Worm (Caenorhabditis elegans): ENCODE data around the gene dnj-16.
A peak's percentile ranks its signal among the peaks of the same experiment; 100 is the strongest.

Gene dnj-16

DNA sequence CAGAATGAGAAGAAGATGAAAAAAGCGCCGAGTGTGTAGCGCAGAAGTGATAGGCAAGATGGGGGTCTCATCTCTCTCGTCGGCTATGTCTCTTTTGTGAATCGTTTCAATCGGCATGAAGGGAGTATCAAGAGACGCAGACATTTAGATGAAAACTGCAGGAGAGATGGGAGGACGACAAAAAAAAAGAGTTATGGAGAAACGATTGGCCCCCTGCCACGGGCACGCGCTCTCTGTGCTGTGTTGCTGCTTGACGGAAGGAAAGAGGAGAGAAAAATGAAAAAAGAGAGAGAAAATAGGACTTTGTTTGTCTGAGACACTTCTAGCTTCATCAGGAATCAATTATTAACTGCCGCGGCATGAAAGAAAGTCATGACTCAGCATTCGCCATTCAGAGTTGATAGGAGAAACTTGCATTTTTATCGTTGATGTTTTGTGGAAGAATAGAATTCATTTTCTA, 32.8 kb downstream of the dnj-16 start (continued):
- peak; percentile 64 for TF ChIP-seq dpl-1 (GFP tag; optimal IDR thresholded peaks at IDR 0.05)
- TF ChIP-seq snpc-1.2 (GFP tag; IDR thresholded peaks at IDR 0.05), result no peak
- peak; percentile 48 for TF ChIP-seq lin-38 (GFP tag; IDR thresholded peaks at IDR 0.05)
- no peak for TF ChIP-seq lin-29 (GFP tag; IDR thresholded peaks at IDR 0.05)
- no peak for TF ChIP-seq lin-1 (GFP tag; IDR thresholded peaks at IDR 0.05)
- no peak for TF ChIP-seq fos-1 (tag; optimal IDR thresholded peaks at IDR 0.05)
- 0 out of 2 replicates have a peak, but pooled peaks have one; percentile 45 for TF ChIP-seq dmd-9 (GFP tag; IDR thresholded peaks at IDR 0.05)
- peak; percentile 98 for TF ChIP-seq aha-1 (tag)
- no peak for TF ChIP-seq lin-15B (tag; optimal IDR thresholded peaks at IDR 0.05)
- TF ChIP-seq F44E2.7 (GFP tag; IDR thresholded peaks at IDR 0.05), result no peak
- TF ChIP-seq pqm-1 (tag; optimal IDR thresholded peaks at IDR 0.05), result no peak
- no peak for TF ChIP-seq egl-27 (tag; optimal IDR thresholded peaks at IDR 0.05)
- no peak for TF ChIP-seq nhr-76 (tag; optimal IDR thresholded peaks at IDR 0.05)
- TF ChIP-seq lsy-2 (tag; optimal IDR thresholded peaks at IDR 0.05), result peak; percentile 84 to 90
- TF ChIP-seq nhr-111 (GFP tag; optimal IDR thresholded peaks at IDR 0.05), result no peak
- no peak for TF ChIP-seq nhr-41 (GFP tag; IDR thresholded peaks at IDR 0.05)
- TF ChIP-seq nhr-25 (tag; optimal IDR thresholded peaks at IDR 0.05; ENCODE audit: borderline replicate concordance, insufficient read depth), result peak; percentile 49
- TF ChIP-seq lir-3 (tag; optimal IDR thresholded peaks at IDR 0.05), result no peak
- no peak; the same call in 1 of the 2 replicates for TF ChIP-seq dmd-8 (GFP tag; IDR thresholded peaks at IDR 0.05)
- TF ChIP-seq php-3 (GFP tag; IDR thresholded peaks at IDR 0.05), result 0 out of 2 replicates have a peak, but pooled peaks have one; percentile 15
- peak; percentile 72; the same call in 1 of the 2 replicates for TF ChIP-seq tra-1 (GFP tag; IDR thresholded peaks at IDR 0.05)
- no peak for TF ChIP-seq nhr-42 (GFP tag; IDR thresholded peaks at IDR 0.05)
- TF ChIP-seq madf-9 (GFP tag; conservative IDR thresholded peaks at IDR 0.05), result peak; percentile 43; the same call in 1 of the 2 replicates
- peak; percentile 72 for TF ChIP-seq egl-43 (GFP tag; IDR thresholded peaks at IDR 0.05)
- no peak for TF ChIP-seq zfp-3 (GFP tag; conservative IDR thresholded peaks at IDR 0.05)
- TF ChIP-seq gei-8 (GFP tag; optimal IDR thresholded peaks at IDR 0.05), result no peak
- no peak for TF ChIP-seq ZK546.5 (tag; optimal IDR thresholded peaks at IDR 0.05)
- peak; percentile 86 for TF ChIP-seq hmg-1.1 (GFP tag; IDR thresholded peaks at IDR 0.05)
- TF ChIP-seq ceh-28 (tag; optimal IDR thresholded peaks at IDR 0.05), result no peak
- TF ChIP-seq lim-7 (GFP tag; IDR thresholded peaks at IDR 0.05), result no peak
- no peak for TF ChIP-seq daf-19 (GFP tag; conservative IDR thresholded peaks at IDR 0.05)
- no peak for TF ChIP-seq mxl-2 (GFP tag; conservative IDR thresholded peaks at IDR 0.05)
- peak; percentile 94 for TF ChIP-seq hlh-11 (tag; optimal IDR thresholded peaks at IDR 0.05)
- no peak for TF ChIP-seq ZK337.2 (GFP tag; IDR thresholded peaks at IDR 0.05)
- no peak for TF ChIP-seq ama-1 (optimal IDR thresholded peaks at IDR 0.05)
- TF ChIP-seq duxl-1 (tag; optimal IDR thresholded peaks at IDR 0.05; ENCODE audit: poor library complexity), result no peak
- peak; percentile 60 for TF ChIP-seq set-16 (GFP tag; IDR thresholded peaks at IDR 0.05)
- peak; percentile 72 for TF ChIP-seq fkh-10 (GFP tag; optimal IDR thresholded peaks at IDR 0.05)

DNA sequence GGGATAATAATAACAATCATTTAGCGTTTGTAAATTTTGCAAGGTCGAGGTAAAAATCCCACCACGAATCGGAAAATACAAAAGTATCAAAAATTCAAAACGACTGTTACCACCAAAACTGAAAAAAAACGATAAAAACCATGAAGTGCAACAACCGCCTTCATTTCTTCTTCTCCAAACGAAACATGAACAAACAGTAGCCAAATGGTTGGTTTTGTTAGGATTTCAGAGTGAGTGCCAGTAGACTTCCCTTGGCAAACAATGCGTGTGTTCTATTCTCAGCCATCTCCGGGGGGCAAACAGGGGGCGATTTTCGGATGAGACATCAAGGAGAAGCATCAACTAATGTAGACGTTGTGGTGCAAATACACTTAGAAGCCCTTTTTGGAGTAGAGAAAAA, 33.8 kb downstream of the dnj-16 start:
- TF ChIP-seq mxl-3 (GFP tag; optimal IDR thresholded peaks at IDR 0.05) (no peak), arid-1 (GFP tag; conservative IDR thresholded peaks at IDR 0.05) (no peak), zfp-2 (tag; optimal IDR thresholded peaks at IDR 0.05) (no peak), dmd-9 (GFP tag; IDR thresholded peaks at IDR 0.05) (no peak), egl-43 (GFP tag; IDR thresholded peaks at IDR 0.05) (no peak), Y5F2A.4 (GFP tag; optimal IDR thresholded peaks at IDR 0.05) (no peak)
